Fruit fly (Drosophila melanogaster) whole organism, embryonic: ENCODE measurements around the gene Rrp1.

Experiments
- Atf-2 ChIP-seq: fragments of 200-800 bp; sonication (Bioruptor generic); optimal IDR thresholded peaks from 2 replicates; lab custom pipeline; 2016; ENCODE audit warnings: missing biosample characterization, missing genetic modification characterization
- CG10543 ChIP-seq: fragments of 200-800 bp; sonication (Bioruptor generic); optimal IDR thresholded peaks from 3 replicates; lab custom pipeline; 2017; ENCODE audit warnings: missing biosample characterization, mild to moderate bottlenecking, missing genetic modification characterization, moderate library complexity
- CG10979 ChIP-seq: fragments of 200-800 bp; sonication (Bioruptor generic); optimal IDR thresholded peaks from 2 replicates; lab custom pipeline; 2018; ENCODE audit warnings: missing biosample characterization, mild to moderate bottlenecking, missing genetic modification characterization, moderate library complexity
- CG11093 ChIP-seq: fragments of 200-800 bp; sonication (Bioruptor generic); IDR thresholded peaks from 3 replicates; pipeline ENCODE4 v1.3.6; 2022; ENCODE audit warnings: missing biosample characterization, missing genetic modification characterization
- CG12236 ChIP-seq: fragments of 200-800 bp; sonication (Bioruptor generic); optimal IDR thresholded peaks from 2 replicates; lab custom pipeline; 2016; ENCODE audit warnings: missing biosample characterization, missing genetic modification characterization
- CG14050 ChIP-seq: fragments of 200-800 bp; sonication (Bioruptor generic); IDR thresholded peaks from 3 replicates; pipeline ENCODE4 v1.3.6; 2022; ENCODE audit warnings: missing biosample characterization, missing genetic modification characterization
- CG1832 ChIP-seq: fragments of 200-800 bp; sonication (Bioruptor generic); optimal IDR thresholded peaks from 2 replicates; lab custom pipeline; 2017; ENCODE audit warnings: missing biosample characterization, mild to moderate bottlenecking, missing genetic modification characterization, inconsistent platforms
- CG18476 ChIP-seq: fragments of 200-800 bp; sonication (Bioruptor generic); optimal IDR thresholded peaks from 2 replicates; lab custom pipeline; 2016; ENCODE audit warnings: missing biosample characterization, mild to moderate bottlenecking, missing genetic modification characterization
- CG18619 ChIP-seq: fragments of 200-800 bp; sonication (Bioruptor generic); optimal IDR thresholded peaks from 3 replicates; lab custom pipeline; 2017; ENCODE audit warnings: missing biosample characterization, mild to moderate bottlenecking, missing genetic modification characterization
- CG31441 ChIP-seq: fragments of 200-800 bp; sonication (Bioruptor generic); IDR thresholded peaks from 2 replicates; pipeline ENCODE4 v1.3.6; 2022; ENCODE audit warnings: missing biosample characterization, missing genetic modification characterization
- CG32767 ChIP-seq: fragments of 200-800 bp; sonication (Bioruptor generic); IDR thresholded peaks from 2 replicates; pipeline ENCODE4 v1.3.6; 2022; ENCODE audit warnings: missing biosample characterization, missing genetic modification characterization
- CG34422 ChIP-seq: fragments of 200-800 bp; sonication (Bioruptor generic); IDR thresholded peaks from 3 replicates; pipeline ENCODE4 v1.3.6; 2022; ENCODE audit warnings: missing biosample characterization, missing genetic modification characterization
- CG3995 ChIP-seq: fragments of 200-800 bp; sonication (Bioruptor generic); optimal IDR thresholded peaks from 3 replicates; lab custom pipeline; 2016; ENCODE audit warnings: missing biosample characterization, missing genetic modification characterization
- CG43689 ChIP-seq: fragments of 200-800 bp; sonication (Bioruptor generic); IDR thresholded peaks from 2 replicates; pipeline ENCODE4 v1.3.6; 2022; ENCODE audit warnings: missing biosample characterization, missing genetic modification characterization
- CG6689 ChIP-seq: fragments of 200-800 bp; sonication (Bioruptor generic); IDR thresholded peaks from 2 replicates; pipeline ENCODE4 v1.3.6; 2022; ENCODE audit warnings: missing biosample characterization, missing genetic modification characterization
- CG7987 ChIP-seq: fragments of 200-800 bp; sonication (Bioruptor generic); optimal IDR thresholded peaks from 2 replicates; lab custom pipeline; 2018; ENCODE audit warnings: missing biosample characterization, mild to moderate bottlenecking, missing genetic modification characterization, moderate library complexity
- CG8089 ChIP-seq: fragments of 200-800 bp; sonication (Bioruptor generic); optimal IDR thresholded peaks from 3 replicates; lab custom pipeline; 2016; ENCODE audit warnings: missing biosample characterization, missing genetic modification characterization
- CrebB ChIP-seq: fragments of 200-800 bp; sonication (Bioruptor generic); optimal IDR thresholded peaks from 3 replicates; lab custom pipeline; 2018; ENCODE audit warnings: missing biosample characterization, mild to moderate bottlenecking, missing genetic modification characterization
- Dfd ChIP-seq, 2 experiments: fragments of >200 bp; optimal IDR thresholded peaks; 2 replicates each; lab custom pipeline; 2017; ENCODE audit warnings: missing biosample characterization in 2 of 2, missing genetic modification characterization in 2 of 2
- Doc3 ChIP-seq: fragments of 200-800 bp; sonication (Bioruptor generic); IDR thresholded peaks from 3 replicates; pipeline ENCODE4 v1.3.6; 2022; ENCODE audit warnings: missing biosample characterization, missing genetic modification characterization; ENCODE audit not compliant: partially characterized antibody
- HmgD ChIP-seq: fragments of 200-800 bp; sonication (Bioruptor generic); optimal IDR thresholded peaks from 3 replicates; lab custom pipeline; 2016; ENCODE audit warnings: missing biosample characterization, missing genetic modification characterization
- Med ChIP-seq: fragments of 200-800 bp; sonication (Bioruptor generic); peaks from one replicate; lab custom pipeline; 2016; ENCODE audit warnings: missing biosample characterization, missing genetic modification characterization, mild to moderate bottlenecking, inconsistent platforms, moderate library complexity
- Mrtf ChIP-seq: fragments of 200-800 bp; sonication (Bioruptor generic); IDR thresholded peaks from 3 replicates; pipeline ENCODE4 v1.3.6; 2022; ENCODE audit warnings: missing biosample characterization, missing genetic modification characterization
- NK7.1 ChIP-seq: fragments of 200-800 bp; sonication (Bioruptor generic); optimal IDR thresholded peaks from 3 replicates; lab custom pipeline; 2016; ENCODE audit warnings: missing biosample characterization, missing genetic modification characterization
- PHDP ChIP-seq: fragments of 200-800 bp; sonication (Bioruptor generic); optimal IDR thresholded peaks from 3 replicates; lab custom pipeline; 2018; ENCODE audit warnings: missing biosample characterization, mild to moderate bottlenecking, missing genetic modification characterization, moderate library complexity
- Sox100B ChIP-seq: fragments of 200-800 bp; sonication (Bioruptor generic); optimal IDR thresholded peaks from 3 replicates; lab custom pipeline; 2018; ENCODE audit warnings: missing biosample characterization, mild to moderate bottlenecking, missing genetic modification characterization
- Spps ChIP-seq: fragments of 200-800 bp; sonication (Bioruptor generic); optimal IDR thresholded peaks from 2 replicates; lab custom pipeline; 2018; ENCODE audit warnings: missing biosample characterization, mild to moderate bottlenecking, missing genetic modification characterization
- bbx ChIP-seq: fragments of 200-800 bp; sonication (Bioruptor generic); IDR thresholded peaks from 2 replicates; pipeline ENCODE4 v1.3.6; 2022; ENCODE audit warnings: missing biosample characterization, missing genetic modification characterization; ENCODE audit not compliant: partially characterized antibody
- bcd ChIP-seq: fragments of 200-800 bp; sonication (Bioruptor generic); optimal IDR thresholded peaks from 2 replicates; lab custom pipeline; 2017; ENCODE audit warnings: missing biosample characterization, mild to moderate bottlenecking, missing genetic modification characterization
- fu2 ChIP-seq: fragments of 200-800 bp; sonication (Bioruptor generic); optimal IDR thresholded peaks from 2 replicates; lab custom pipeline; 2016; ENCODE audit warnings: missing biosample characterization, missing genetic modification characterization
- gfzf ChIP-seq: fragments of 200-800 bp; sonication (Bioruptor generic); optimal IDR thresholded peaks from 2 replicates; lab custom pipeline; 2016; ENCODE audit warnings: missing biosample characterization, mild to moderate bottlenecking, missing genetic modification characterization, moderate library complexity
- grn ChIP-seq: fragments of 200-800 bp; sonication (Bioruptor generic); optimal IDR thresholded peaks from 3 replicates; lab custom pipeline; 2017; ENCODE audit warnings: missing biosample characterization, missing genetic modification characterization
- hb ChIP-seq: fragments of 200-800 bp; sonication (Bioruptor generic); IDR thresholded peaks from 3 replicates; pipeline ENCODE4 v1.3.6; 2022; ENCODE audit warnings: missing biosample characterization, missing genetic modification characterization; ENCODE audit not compliant: partially characterized antibody
- insv ChIP-seq, 2 experiments: fragments of 200-800 bp; sonication (Bioruptor generic); optimal IDR thresholded peaks; 3 replicates each; lab custom pipeline; 2016 to 2018; ENCODE audit warnings: missing biosample characterization in 2 of 2, missing genetic modification characterization in 2 of 2
- kni ChIP-seq: fragments of 200-800 bp; sonication (Bioruptor generic); optimal IDR thresholded peaks from 3 replicates; lab custom pipeline; 2017; ENCODE audit warnings: mild to moderate bottlenecking, missing biosample characterization, missing genetic modification reagents, missing genetic modification characterization
- knrl ChIP-seq: fragments of 200-800 bp; sonication (Bioruptor generic); IDR thresholded peaks from 3 replicates; pipeline ENCODE4 v1.3.6; 2022; ENCODE audit warnings: missing biosample characterization, missing genetic modification characterization; ENCODE audit not compliant: partially characterized antibody
- lov ChIP-seq, 2 experiments: fragments of 200-800 bp in 1 of 2; fragments of >200 bp in 1 of 2; sonication (Bioruptor generic) in 1 of 2; IDR thresholded peaks in 1 of 2; optimal IDR thresholded peaks in 1 of 2; 2 replicates in 1 of 2; 3 replicates in 1 of 2; pipeline versions ENCODE4 v1.3.6 to Lab custom; 2017 to 2022; ENCODE audit warnings: missing biosample characterization in 1 of 2, missing genetic modification characterization in 1 of 2
- odd ChIP-seq: fragments of 200-800 bp; sonication (Bioruptor generic); optimal IDR thresholded peaks from 2 replicates; lab custom pipeline; 2017; ENCODE audit warnings: missing biosample characterization, mild to moderate bottlenecking, missing genetic modification characterization
- peb ChIP-seq: fragments of 200-800 bp; sonication (Bioruptor generic); IDR thresholded peaks from 2 replicates; pipeline ENCODE4 v1.3.6; 2022; ENCODE audit warnings: missing biosample characterization, missing genetic modification characterization
- pfk ChIP-seq: fragments of 200-800 bp; sonication (Bioruptor generic); optimal IDR thresholded peaks from 2 replicates; lab custom pipeline; 2018; ENCODE audit warnings: missing biosample characterization, mild to moderate bottlenecking, missing genetic modification characterization, moderate library complexity
- psq ChIP-seq: fragments of 200-800 bp; sonication (Bioruptor generic); optimal IDR thresholded peaks from 2 replicates; lab custom pipeline; 2017; ENCODE audit warnings: missing biosample characterization, missing genetic modification characterization
- ro ChIP-seq: fragments of 200-800 bp; sonication (Bioruptor generic); IDR thresholded peaks from 2 replicates; pipeline ENCODE4 v1.3.6; 2022; ENCODE audit warnings: missing biosample characterization, missing genetic modification characterization
- salm ChIP-seq: fragments of 200-800 bp; sonication (Bioruptor generic); optimal IDR thresholded peaks from 2 replicates; lab custom pipeline; 2018; ENCODE audit warnings: missing biosample characterization, mild to moderate bottlenecking, missing genetic modification characterization
- sob ChIP-seq: fragments of 200-800 bp; sonication (Bioruptor generic); IDR thresholded peaks from 2 replicates; pipeline ENCODE4 v1.3.6; 2022; ENCODE audit warnings: missing biosample characterization, missing genetic modification characterization
- sr ChIP-seq: fragments of 200-800 bp; sonication (Bioruptor generic); IDR thresholded peaks from 3 replicates; pipeline ENCODE4 v1.3.6; 2022; ENCODE audit warnings: missing biosample characterization, missing genetic modification characterization
- tgo ChIP-seq: fragments of 200-800 bp; sonication (Bioruptor generic); IDR thresholded peaks from 3 replicates; pipeline ENCODE4 v1.3.6; 2022; ENCODE audit warnings: missing biosample characterization, missing genetic modification characterization
- tin ChIP-seq: fragments of 200-800 bp; sonication (Bioruptor generic); optimal IDR thresholded peaks from 3 replicates; lab custom pipeline; 2016; ENCODE audit warnings: missing biosample characterization, missing genetic modification characterization
- tll ChIP-seq, 2 experiments: fragments of 200-800 bp in 1 of 2; fragments of >200 bp in 1 of 2; sonication (Bioruptor generic) in 1 of 2; optimal IDR thresholded peaks; 2 replicates each; lab custom pipeline; 2017 to 2019; ENCODE audit warnings: missing biosample characterization in 2 of 2, missing genetic modification characterization in 2 of 2, mild to moderate bottlenecking in 1 of 2, moderate library complexity in 1 of 2
- twi ChIP-seq: fragments of 200-800 bp; optimal IDR thresholded peaks from 2 replicates; lab custom pipeline; 2019; ENCODE audit warnings: missing biosample characterization, mild to moderate bottlenecking, missing genetic modification characterization, moderate library complexity
- zen2 ChIP-seq: fragments of 200-800 bp; sonication (Bioruptor generic); IDR thresholded peaks from 3 replicates; pipeline ENCODE4 v1.3.6; 2022; ENCODE audit warnings: missing biosample characterization, missing genetic modification characterization; ENCODE audit not compliant: partially characterized antibody

Gene Rrp1

DNA sequence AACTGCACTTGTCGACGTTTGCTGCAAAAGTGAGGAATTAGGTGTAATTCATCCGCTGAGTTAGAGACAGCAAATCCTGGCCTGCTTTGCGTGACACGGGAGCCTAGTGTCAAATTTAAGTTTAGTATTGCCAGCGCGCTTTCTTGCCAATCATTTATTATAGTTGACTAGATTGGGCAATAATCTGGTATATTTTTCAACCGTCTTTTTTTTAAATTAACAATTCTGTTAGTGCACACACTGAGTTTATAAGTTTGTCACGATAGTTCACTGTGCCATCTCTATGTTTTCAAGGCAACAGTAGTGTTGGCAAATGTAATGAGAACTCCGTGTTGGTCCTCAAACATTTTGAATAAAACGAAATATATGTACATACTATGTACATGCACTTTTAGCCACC is 4.5 kb upstream of the Rrp1 start, which contains the start of the genes CG9641 and CG3165 (continued):
- peak; percentile 80 for TF ChIP-seq CG34422
- peak; percentile 3 for TF ChIP-seq pfk (GFP tag; lab: Kevin White, UChicago)
- TF ChIP-seq CG43689 (GFP tag; lab: Robert Waterston, UW), result peak; percentile 52
- TF ChIP-seq CG18619 (GFP tag; lab: Kevin White, UChicago), result peak; percentile 77
- TF ChIP-seq peb (GFP tag; lab: Robert Waterston, UW), result peak; percentile 73
- peak; percentile 66 for TF ChIP-seq NK7.1
- TF ChIP-seq salm (tag; lab: Kevin White, UChicago), result peak; percentile 21
- peak; percentile 98 for TF ChIP-seq Doc3 (GFP tag; lab: Robert Waterston, UW)
- TF ChIP-seq HmgD, result peak; percentile 72
- no peak for TF ChIP-seq odd (GFP tag; lab: Kevin White, UChicago)
- peak; percentile 93 for TF ChIP-seq tin
- peak; percentile 65; the same call in 1 of the 2 replicates for TF ChIP-seq CG32767
- TF ChIP-seq PHDP (tag; lab: Kevin White, UChicago), result no peak
- peak in 1 of 2 experiments; percentile 44 for TF ChIP-seq insv (GFP tag; optimal IDR thresholded peaks at IDR 0.05; lab: Kevin White, UChicago)
- peak; percentile 98 for TF ChIP-seq Med (GFP tag; lab: Kevin White, UChicago)
- TF ChIP-seq zen2 (GFP tag; lab: Robert Waterston, UW), result peak; percentile 97
- TF ChIP-seq psq (GFP tag; lab: Kevin White, UChicago), result peak; percentile 40
- TF ChIP-seq twi (tag; lab: Kevin White, UChicago), result peak; percentile 71
- TF ChIP-seq sob (GFP tag; lab: Robert Waterston, UW), result peak; percentile 79
- TF ChIP-seq tll (GFP tag; optimal IDR thresholded peaks at IDR 0.05; lab: Kevin White, UChicago), result peak in 1 of 2 experiments; percentile 29
- peak; percentile 77 for TF ChIP-seq CG18476 (GFP tag; lab: Kevin White, UChicago)
- TF ChIP-seq gfzf, result peak; percentile 46
- peak; percentile 88 for TF ChIP-seq CG6689 (GFP tag; lab: Robert Waterston, UW)
- TF ChIP-seq knrl (GFP tag; lab: Robert Waterston, UW), result peak; percentile 97
- no peak for TF ChIP-seq Dfd (GFP tag; optimal IDR thresholded peaks at IDR 0.05; lab: Kevin White, UChicago)
- TF ChIP-seq CrebB (tag; lab: Kevin White, UChicago), result peak; percentile 63
- peak; percentile 73; the same call in 1 of the 3 replicates for TF ChIP-seq CG11093 (GFP tag; lab: Robert Waterston, UW)
- TF ChIP-seq CG10979, result peak; percentile 76
- TF ChIP-seq CG10543 (GFP tag; lab: Kevin White, UChicago), result peak; percentile 70
- TF ChIP-seq CG12236 (GFP tag; lab: Kevin White, UChicago), result peak; percentile 74
- TF ChIP-seq CG14050 (GFP tag; lab: Robert Waterston, UW), result peak; percentile 46; the same call in 1 of the 3 replicates
- peak; percentile 89 for TF ChIP-seq bbx (GFP tag; lab: Robert Waterston, UW)
- peak; percentile 74 for TF ChIP-seq CG8089
- TF ChIP-seq CG3995 (GFP tag; lab: Kevin White, UChicago), result peak; percentile 61
- TF ChIP-seq tgo (GFP tag; lab: Robert Waterston, UW), result peak; percentile 75
- TF ChIP-seq Mrtf (GFP tag; lab: Robert Waterston, UW), result peak; percentile 54; the same call in 1 of the 3 replicates
- TF ChIP-seq sr (GFP tag; lab: Robert Waterston, UW), result no peak
- no peak; the same call in 1 of the 2 replicates for TF ChIP-seq CG31441 (GFP tag; lab: Robert Waterston, UW)
- TF ChIP-seq fu2 (GFP tag; lab: Kevin White, UChicago), result peak; percentile 82
- TF ChIP-seq grn (GFP tag; lab: Kevin White, UChicago), result no peak
- TF ChIP-seq kni, result no peak
- no peak for TF ChIP-seq ro (GFP tag; lab: Robert Waterston, UW)
- TF ChIP-seq lov (optimal IDR thresholded peaks at IDR 0.05; lab: Kevin White, UChicago), result no peak
- peak; percentile 69; the same call in 2 of the 3 replicates for TF ChIP-seq lov (GFP tag; IDR thresholded peaks at IDR 0.05; lab: Robert Waterston, UW)
- no peak for TF ChIP-seq Sox100B (GFP tag; lab: Kevin White, UChicago)
- TF ChIP-seq hb (GFP tag; lab: Robert Waterston, UW), result peak; percentile 94
- peak; percentile 62 for TF ChIP-seq CG7987 (GFP tag; lab: Kevin White, UChicago)
- TF ChIP-seq CG1832 (GFP tag; lab: Kevin White, UChicago), result no peak
- peak; percentile 70 for TF ChIP-seq Spps
- TF ChIP-seq Atf-2 (GFP tag; lab: Kevin White, UChicago), result peak; percentile 92
- TF ChIP-seq bcd (GFP tag; lab: Kevin White, UChicago), result peak; percentile 80
